Worm (Caenorhabditis elegans) whole organism, L2 larva: ENCODE measurements around the gene C06C6.7.

Experiments used
- C34F6.9 ChIP-seq: fragments of 150-350 bp; optimal IDR thresholded peaks from 2 replicates; lab custom pipeline; 2014; ENCODE audit warnings: missing biosample characterization, missing genetic modification characterization
- F13H6.1 ChIP-seq: sonication (generic microtip); optimal IDR thresholded peaks from 2 replicates; lab custom pipeline; 2016; ENCODE audit warnings: missing genetic modification characterization, missing compliant biosample characterization
- ZK546.5 ChIP-seq: sonication (generic microtip); optimal IDR thresholded peaks from 2 replicates; lab custom pipeline; 2017; ENCODE audit warnings: missing biosample characterization, missing genetic modification characterization
- aly-2 ChIP-seq: fragments of 150-350 bp; optimal IDR thresholded peaks from 2 replicates; lab custom pipeline; 2014; ENCODE audit warnings: missing biosample characterization, missing genetic modification characterization
- ama-1 ChIP-seq: fragments of 150-350 bp; optimal IDR thresholded peaks from 2 replicates; lab custom pipeline; 2018; ENCODE audit warnings: inconsistent platforms
- blmp-1 ChIP-seq: sonication (generic microtip); optimal IDR thresholded peaks from 2 replicates; lab custom pipeline; 2017; ENCODE audit warnings: missing genetic modification characterization, mild to moderate bottlenecking, missing compliant biosample characterization, antibody characterized with exemption, moderate library complexity; ENCODE audit not compliant: insufficient read depth
- ceh-16 ChIP-seq: fragments of 150-350 bp; optimal IDR thresholded peaks from 2 replicates; lab custom pipeline; 2014; ENCODE audit warnings: missing biosample characterization, missing genetic modification characterization
- crh-2 ChIP-seq: sonication (generic microtip); optimal IDR thresholded peaks from 2 replicates; lab custom pipeline; 2017; ENCODE audit warnings: missing biosample characterization, missing genetic modification characterization
- elt-1 ChIP-seq: fragments of 150-350 bp; optimal IDR thresholded peaks from 2 replicates; lab custom pipeline; 2014; ENCODE audit warnings: missing biosample characterization, missing genetic modification characterization
- elt-3 ChIP-seq: sonication (generic microtip); optimal IDR thresholded peaks from 2 replicates; lab custom pipeline; 2017; ENCODE audit warnings: missing biosample characterization, missing genetic modification characterization
- fos-1 ChIP-seq: fragments of 150-350 bp; optimal IDR thresholded peaks from 2 replicates; lab custom pipeline; 2014; ENCODE audit warnings: missing biosample characterization, missing genetic modification characterization
- gmeb-1 ChIP-seq: fragments of 150-350 bp; optimal IDR thresholded peaks from 2 replicates; lab custom pipeline; 2014; ENCODE audit warnings: missing biosample characterization, missing genetic modification characterization
- lin-13 ChIP-seq: fragments of 150-350 bp; optimal IDR thresholded peaks from 2 replicates; lab custom pipeline; 2014; ENCODE audit warnings: missing biosample characterization, missing genetic modification reagents, missing genetic modification characterization
- lin-39 ChIP-seq: fragments of 150-350 bp; optimal IDR thresholded peaks from 2 replicates; lab custom pipeline; 2014; ENCODE audit warnings: missing biosample characterization, missing genetic modification reagents, missing genetic modification characterization
- mab-5 ChIP-seq: fragments of 150-350 bp; optimal IDR thresholded peaks from 2 replicates; lab custom pipeline; 2014; ENCODE audit warnings: missing biosample characterization, missing genetic modification characterization
- mbf-1 ChIP-seq: sonication (generic microtip); optimal IDR thresholded peaks from 2 replicates; lab custom pipeline; 2017; ENCODE audit warnings: missing biosample characterization, missing genetic modification characterization
- nhr-21 ChIP-seq: fragments of 150-350 bp; optimal IDR thresholded peaks from 2 replicates; lab custom pipeline; 2014; ENCODE audit warnings: missing biosample characterization, missing genetic modification characterization
- nhr-237 ChIP-seq: fragments of 150-350 bp; optimal IDR thresholded peaks from 2 replicates; lab custom pipeline; 2014; ENCODE audit warnings: missing biosample characterization, missing genetic modification characterization
- nhr-77 ChIP-seq: fragments of 150-350 bp; optimal IDR thresholded peaks from 2 replicates; lab custom pipeline; 2014; ENCODE audit warnings: missing biosample characterization, missing genetic modification characterization
- peb-1 ChIP-seq: fragments of 150-350 bp; optimal IDR thresholded peaks from 2 replicates; lab custom pipeline; 2014; ENCODE audit warnings: missing biosample characterization, missing genetic modification characterization
- sem-4 ChIP-seq: fragments of 150-350 bp; optimal IDR thresholded peaks from 2 replicates; lab custom pipeline; 2014; ENCODE audit warnings: missing biosample characterization, missing genetic modification reagents, missing genetic modification characterization
- sma-9 ChIP-seq, 2 experiments: fragments of 150-350 bp in 1 of 2; sonication (generic microtip) in 1 of 2; optimal IDR thresholded peaks; 2 replicates each; lab custom pipeline; 2014 to 2016; ENCODE audit warnings: missing genetic modification characterization in 2 of 2, mild to moderate bottlenecking in 1 of 2, missing biosample characterization in 1 of 2, missing compliant biosample characterization in 1 of 2, missing genetic modification reagents in 1 of 2, moderate library complexity in 1 of 2
- unc-62 ChIP-seq: fragments of 150-350 bp; optimal IDR thresholded peaks from 2 replicates; lab custom pipeline; 2014; ENCODE audit warnings: missing biosample characterization, missing genetic modification reagents, missing genetic modification characterization
- ztf-1 ChIP-seq: fragments of 200-800 bp; sonication (Bioruptor generic); conservative IDR thresholded peaks from 2 replicates; pipeline ENCODE4 v1.3.6; 2022; ENCODE audit warnings: missing genetic modification characterization, missing compliant biosample characterization

C06C6.7 gene

ce11 chrV:15957098-15957497, 34.9 kb upstream of the C06C6.7 start, which contains the start of gene F36G9.3:
Gene F36G9.3 (plus strand): TSS chrV:15957398.
- TF ChIP-seq ztf-1 (GFP tag; lab: Robert Waterston, UW) (no peak), gmeb-1 (no peak), elt-3 (no peak), mbf-1 (no peak), blmp-1 (tag; lab: Kevin White, UChicago) (no peak), mab-5 (tag; lab: Kevin White, UChicago) (no peak), ZK546.5 (tag; lab: Kevin White, UChicago) (no peak)

- TF ChIP-seq ZK546.5 (tag; lab: Kevin White, UChicago) (no peak), crh-2 (tag; lab: Kevin White, UChicago) (no peak), C34F6.9 (tag; lab: Kevin White, UChicago) (peak; percentile 18), lin-39 (no peak), sma-9 (GFP tag; optimal IDR thresholded peaks at IDR 0.05; lab: Kevin White, UChicago) (peak; percentile 43), sma-9 (tag; optimal IDR thresholded peaks at IDR 0.05; lab: Kevin White, UChicago) (no peak), sem-4 (tag; lab: Kevin White, UChicago) (no peak)
Measured at ce11 chrV:15959456-15959855, 32.5 kb upstream of the C06C6.7 start.

- TF ChIP-seq elt-1 (tag; lab: Kevin White, UChicago), result no peak
- no peak for TF ChIP-seq ama-1 (lab: Kevin White, UChicago)
- TF ChIP-seq ZK546.5 (tag; lab: Kevin White, UChicago), result no peak
- no peak for TF ChIP-seq aly-2 (tag; lab: Kevin White, UChicago)
- TF ChIP-seq fos-1 (tag; lab: Kevin White, UChicago), result no peak
Measured at ce11 chrV:15965114-15965513, 26.8 kb upstream of the C06C6.7 start, which contains the start of gene sri-2. Gene sri-2 (minus strand): TSS chrV:15965214.

ce11 chrV:15967542-15967941, 24.4 kb upstream of the C06C6.7 start, which contains the start of gene sri-1:
Gene sri-1 (minus strand): TSS chrV:15967642.
- TF ChIP-seq sma-9 (GFP tag; optimal IDR thresholded peaks at IDR 0.05; lab: Kevin White, UChicago), result no peak
- TF ChIP-seq sma-9 (tag; optimal IDR thresholded peaks at IDR 0.05; lab: Kevin White, UChicago), result no peak
- no peak for TF ChIP-seq ama-1 (lab: Kevin White, UChicago)

- TF ChIP-seq sem-4 (tag; lab: Kevin White, UChicago), result no peak
- no peak for TF ChIP-seq gmeb-1
- no peak for TF ChIP-seq C34F6.9 (tag; lab: Kevin White, UChicago)
- TF ChIP-seq nhr-237 (tag; lab: Kevin White, UChicago), result no peak
Measured at ce11 chrV:15969653-15970052, 22.3 kb upstream of the C06C6.7 start, which contains the start of gene F36G9.7. Gene F36G9.7 (minus strand): TSS chrV:15969753.

ce11 chrV:15970820-15971219, 21.1 kb upstream of the C06C6.7 start:
- no peak for TF ChIP-seq unc-62 (GFP tag; lab: Kevin White, UChicago)
- no peak for TF ChIP-seq ZK546.5 (tag; lab: Kevin White, UChicago)
- TF ChIP-seq lin-39, result no peak
- no peak for TF ChIP-seq nhr-237 (tag; lab: Kevin White, UChicago)
- no peak for TF ChIP-seq nhr-21
- no peak for TF ChIP-seq nhr-77 (tag; lab: Kevin White, UChicago)
- no peak for TF ChIP-seq lin-13 (GFP tag; lab: Kevin White, UChicago)
- no peak for TF ChIP-seq F13H6.1 (tag; lab: Kevin White, UChicago)
- TF ChIP-seq, all 48 proteins: peak for 0

ce11 chrV:15972484-15972883, 19.5 kb upstream of the C06C6.7 start, which contains the start of gene sru-23:
Gene sru-23 (minus strand): TSS chrV:15972584.
- no peak for TF ChIP-seq unc-62 (GFP tag; lab: Kevin White, UChicago)
- no peak for TF ChIP-seq ceh-16 (tag; lab: Kevin White, UChicago)
- no peak for TF ChIP-seq elt-1 (tag; lab: Kevin White, UChicago)
- TF ChIP-seq aly-2 (tag; lab: Kevin White, UChicago), result no peak
- TF ChIP-seq, all 48 proteins: peak for 0

- no peak for TF ChIP-seq peb-1 (tag; lab: Kevin White, UChicago)
- no peak for TF ChIP-seq elt-3
Measured at ce11 chrV:15974836-15975235, 17.1 kb upstream of the C06C6.7 start, which contains the start of gene sru-22. Gene sru-22 (minus strand): TSS chrV:15974936.
